Fruit fly (Drosophila melanogaster) whole organism, adult: ENCODE measurements around the gene Osi23.

ENCODE experiments used
- CG11617 ChIP-seq: fragments of 200-800 bp; sonication (Bioruptor generic); optimal IDR thresholded peaks from 2 replicates; lab custom pipeline; 2017; ENCODE audit warnings: mild to moderate bottlenecking, missing biosample characterization, missing genetic modification reagents, missing genetic modification characterization
- CG12768 ChIP-seq: fragments of 200-800 bp; sonication (Bioruptor generic); optimal IDR thresholded peaks from 2 replicates; lab custom pipeline; 2017; ENCODE audit warnings: missing biosample characterization, missing genetic modification characterization, mild to moderate bottlenecking, moderate library complexity, missing genetic modification reagents
- CG14711 ChIP-seq: fragments of 200-800 bp; sonication (Bioruptor generic); optimal IDR thresholded peaks from 2 replicates; lab custom pipeline; 2018; ENCODE audit warnings: missing biosample characterization, mild to moderate bottlenecking, missing genetic modification characterization, moderate library complexity
- CG1620 ChIP-seq: fragments of 200-800 bp; sonication (Bioruptor generic); optimal IDR thresholded peaks from 2 replicates; lab custom pipeline; 2016; ENCODE audit warnings: missing biosample characterization, missing genetic modification characterization
- CG33017 ChIP-seq: fragments of 200-800 bp; sonication (Bioruptor generic); optimal IDR thresholded peaks from 2 replicates; lab custom pipeline; 2018; ENCODE audit warnings: missing biosample characterization, mild to moderate bottlenecking, missing genetic modification characterization, moderate library complexity
- CG5204 ChIP-seq: fragments of 200-800 bp; sonication (Bioruptor generic); optimal IDR thresholded peaks from 2 replicates; lab custom pipeline; 2016; ENCODE audit warnings: missing biosample characterization, missing genetic modification characterization
- CG7045 ChIP-seq: fragments of 200-800 bp; sonication (Bioruptor generic); optimal IDR thresholded peaks from 2 replicates; lab custom pipeline; 2017; ENCODE audit warnings: missing biosample characterization, mild to moderate bottlenecking, missing genetic modification characterization
- CG7101 ChIP-seq: fragments of 200-800 bp; sonication (Bioruptor generic); optimal IDR thresholded peaks from 2 replicates; lab custom pipeline; 2018; ENCODE audit warnings: missing biosample characterization, mild to moderate bottlenecking, missing genetic modification characterization, moderate library complexity
- Clk ChIP-seq: fragments of 200-800 bp; sonication (Bioruptor generic); optimal IDR thresholded peaks from 2 replicates; lab custom pipeline; 2017; ENCODE audit warnings: missing biosample characterization, missing genetic modification characterization
- Crg-1 ChIP-seq: fragments of 200-800 bp; sonication (Bioruptor generic); optimal IDR thresholded peaks from 2 replicates; lab custom pipeline; 2016; ENCODE audit warnings: missing biosample characterization, missing genetic modification characterization
- Hr96 ChIP-seq: fragments of 200-800 bp; sonication (Bioruptor generic); optimal IDR thresholded peaks from 2 replicates; lab custom pipeline; 2016; ENCODE audit warnings: missing biosample characterization, missing genetic modification characterization
- Mnt ChIP-seq: fragments of 200-800 bp; sonication (Bioruptor generic); optimal IDR thresholded peaks from 2 replicates; lab custom pipeline; 2016; ENCODE audit warnings: missing biosample characterization, mild to moderate bottlenecking, missing genetic modification characterization
- bab1 ChIP-seq: fragments of 200-800 bp; sonication (Bioruptor generic); optimal IDR thresholded peaks from 3 replicates; lab custom pipeline; 2019; ENCODE audit warnings: missing biosample characterization, mild to moderate bottlenecking, missing genetic modification characterization, moderate library complexity
- cic ChIP-seq: fragments of 200-800 bp; sonication (Bioruptor generic); optimal IDR thresholded peaks from 2 replicates; lab custom pipeline; 2017; ENCODE audit warnings: missing biosample characterization, mild to moderate bottlenecking, missing genetic modification characterization, moderate library complexity
- cnc ChIP-seq, 2 experiments: fragments of >200 bp; optimal IDR thresholded peaks; 2 replicates each; lab custom pipeline; 2017
- kay ChIP-seq: fragments of 200-800 bp; sonication (Bioruptor generic); peaks from one replicate; lab custom pipeline; 2016; ENCODE audit warnings: missing biosample characterization, missing genetic modification characterization, borderline replicate concordance
- ovo ChIP-seq: fragments of 200-800 bp; sonication (Bioruptor generic); optimal IDR thresholded peaks from 2 replicates; lab custom pipeline; 2016; ENCODE audit warnings: missing biosample characterization, missing genetic modification characterization
- pad ChIP-seq: fragments of 200-800 bp; sonication (Bioruptor generic); optimal IDR thresholded peaks from 3 replicates; lab custom pipeline; 2017; ENCODE audit warnings: missing biosample characterization, missing genetic modification characterization, mild to moderate bottlenecking, moderate library complexity, missing genetic modification reagents
- tj ChIP-seq: fragments of 200-800 bp; sonication (Bioruptor generic); optimal IDR thresholded peaks from 3 replicates; lab custom pipeline; 2017; ENCODE audit warnings: missing biosample characterization, mild to moderate bottlenecking, missing genetic modification characterization, moderate library complexity
- toe ChIP-seq: fragments of 200-800 bp; sonication (Bioruptor generic); optimal IDR thresholded peaks from 2 replicates; lab custom pipeline; 2016; ENCODE audit warnings: missing biosample characterization, missing genetic modification characterization

Gene Osi23

DNA sequence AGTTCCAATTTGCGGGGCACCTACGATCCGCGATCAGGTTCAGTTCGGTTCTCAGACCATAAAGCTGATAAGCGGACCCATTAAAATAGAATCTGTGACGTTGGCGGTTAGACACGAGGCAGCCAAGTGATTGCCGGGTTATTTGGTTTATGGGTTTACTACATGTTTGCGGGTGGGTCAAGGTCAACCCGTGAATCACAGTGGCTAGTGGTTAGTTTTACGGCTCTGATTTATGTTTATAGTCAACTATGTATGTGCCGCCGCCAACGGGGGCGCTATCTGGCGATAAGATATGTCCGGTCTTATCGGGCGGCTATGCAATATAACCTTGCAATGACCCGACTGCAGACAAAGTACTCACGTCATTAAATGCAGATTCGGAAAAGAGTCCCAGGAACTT, 4.6 kb upstream of the Osi23 start:
- TF ChIP-seq kay (GFP tag; lab: Kevin White, UChicago) (peak; percentile 40), Crg-1 (GFP tag; lab: Kevin White, UChicago) (no peak)

DNA sequence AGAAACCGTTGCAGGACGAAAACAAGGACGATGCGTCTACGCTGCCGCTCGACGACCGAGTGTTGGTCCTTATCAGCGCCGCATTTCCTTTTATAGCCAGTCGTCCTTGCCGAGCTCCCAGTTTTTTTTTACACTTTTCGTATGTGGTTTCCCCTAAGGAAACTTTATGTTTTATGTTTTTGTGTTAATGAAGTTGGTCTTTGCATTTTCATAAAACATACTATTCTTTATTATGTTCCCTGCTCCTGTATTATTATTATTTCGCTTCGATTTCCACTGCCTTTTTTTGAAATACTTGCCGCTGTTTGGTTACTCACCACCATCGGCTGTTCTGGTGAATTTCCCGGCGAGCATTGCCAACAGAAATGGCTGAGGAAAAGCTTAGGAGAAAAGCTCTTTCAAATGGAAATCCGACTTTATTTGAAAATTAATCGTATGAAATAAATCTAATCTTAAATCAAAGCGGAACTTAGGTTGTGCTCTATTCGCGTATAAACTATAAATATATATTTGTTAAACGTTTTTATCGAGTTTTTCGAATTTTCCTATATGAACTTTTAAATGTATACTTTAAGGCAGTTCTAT, 1.2 kb downstream of the Osi23 start, which contains the start of gene CG15537:
CG15537 (minus strand) TSS at position 51 of the 585 bp plus-strand sequence.
- peak; percentile 86 for TF ChIP-seq kay (GFP tag; lab: Kevin White, UChicago)
- TF ChIP-seq pad (GFP tag; lab: Kevin White, UChicago): no peak

DNA sequence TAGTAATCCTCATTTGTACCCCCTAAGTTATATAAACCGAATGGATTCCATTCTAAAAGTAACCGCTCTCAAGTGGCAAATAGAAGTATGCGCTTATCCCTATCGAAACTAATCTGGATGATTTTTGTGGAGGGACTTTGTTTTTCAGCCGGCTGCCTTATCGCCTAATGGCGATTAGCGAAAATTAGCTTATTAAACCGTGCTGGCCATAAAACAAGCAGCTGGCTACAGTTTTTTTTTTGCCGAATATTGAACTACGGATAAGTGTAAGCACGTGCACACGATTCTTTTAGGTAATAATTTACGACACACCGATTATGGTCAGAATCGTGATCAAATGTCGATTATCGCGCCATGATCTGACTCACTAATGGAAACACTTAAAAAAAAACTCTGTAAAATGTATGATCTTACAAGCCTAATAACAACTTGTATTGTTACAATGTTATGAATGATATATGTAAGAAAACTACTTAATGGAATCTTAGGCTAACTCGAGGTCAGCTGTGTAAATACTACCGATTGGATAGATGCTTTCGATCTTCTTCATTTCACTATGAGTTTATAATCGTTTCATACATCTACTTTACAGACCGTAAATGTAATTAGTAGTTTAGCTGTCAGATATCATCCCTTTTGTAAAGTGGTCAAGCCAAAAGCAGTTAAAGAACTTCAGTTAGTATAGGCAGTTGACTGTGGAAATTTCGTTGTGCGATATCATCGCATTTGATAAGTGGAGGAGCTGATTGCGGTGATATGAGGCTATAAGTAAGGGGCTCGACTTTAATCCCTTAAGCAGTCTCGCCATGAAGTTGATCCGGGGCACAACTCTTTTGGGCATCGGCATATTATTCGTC, 13.4 kb downstream of the Osi23 start, which contains the start of gene CG15534:
CG15534 (plus strand) TSS at position 807 of the 857 bp plus-strand sequence.
- TF ChIP-seq Clk (GFP tag; lab: Kevin White, UChicago) (no peak), Crg-1 (GFP tag; lab: Kevin White, UChicago) (no peak), CG7045 (GFP tag; lab: Kevin White, UChicago) (no peak), tj (GFP tag; lab: Kevin White, UChicago) (no peak), cnc (optimal IDR thresholded peaks at IDR 0.05; lab: Kevin White, UChicago) (no peak), Mnt (GFP tag; lab: Kevin White, UChicago) (no peak), CG11617 (GFP tag; lab: Kevin White, UChicago) (no peak), CG7101 (tag; lab: Kevin White, UChicago) (no peak), Hr96 (GFP tag; lab: Kevin White, UChicago) (no peak)

DNA sequence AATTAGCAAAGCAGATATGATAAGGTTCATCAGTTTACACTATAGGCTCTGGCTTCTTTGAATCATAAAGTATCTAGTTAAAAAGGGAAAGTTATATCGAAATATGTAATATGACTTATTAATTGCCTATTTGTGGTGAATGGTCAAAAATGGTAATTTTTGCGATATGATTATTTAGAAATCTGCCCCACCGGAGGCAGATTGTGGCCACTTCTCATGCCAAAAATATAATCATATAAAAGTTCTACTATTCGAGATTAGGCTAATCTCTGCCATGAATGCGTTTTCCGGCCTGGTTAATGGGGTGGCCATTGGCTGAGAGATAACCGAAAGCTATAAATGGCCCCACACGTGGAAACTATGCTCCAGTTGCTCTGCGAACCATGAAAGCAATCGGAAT, 16.4 kb downstream of the Osi23 start, which contains the start of gene CG15533:
CG15533 (plus strand) TSS at position 362 of the 400 bp plus-strand sequence.
- no peak for TF ChIP-seq toe (GFP tag; lab: Kevin White, UChicago)
- no peak for TF ChIP-seq CG7045 (GFP tag; lab: Kevin White, UChicago)
- no peak for TF ChIP-seq ovo (GFP tag; lab: Kevin White, UChicago)
- no peak for TF ChIP-seq CG11617 (GFP tag; lab: Kevin White, UChicago)
- no peak for TF ChIP-seq kay (GFP tag; lab: Kevin White, UChicago)
- no peak for TF ChIP-seq bab1 (GFP tag; lab: Kevin White, UChicago)
- no peak for TF ChIP-seq CG1620
- no peak for TF ChIP-seq Clk (GFP tag; lab: Kevin White, UChicago)
- no peak for TF ChIP-seq CG5204
- no peak for TF ChIP-seq Hr96 (GFP tag; lab: Kevin White, UChicago)
- TF ChIP-seq CG7101 (tag; lab: Kevin White, UChicago): no peak
- no peak for TF ChIP-seq Mnt (GFP tag; lab: Kevin White, UChicago)
- TF ChIP-seq CG14711 (tag; lab: Kevin White, UChicago): no peak
- no peak for TF ChIP-seq cic (GFP tag; lab: Kevin White, UChicago)
- no peak for TF ChIP-seq CG33017
- no peak for TF ChIP-seq Crg-1 (GFP tag; lab: Kevin White, UChicago)

DNA sequence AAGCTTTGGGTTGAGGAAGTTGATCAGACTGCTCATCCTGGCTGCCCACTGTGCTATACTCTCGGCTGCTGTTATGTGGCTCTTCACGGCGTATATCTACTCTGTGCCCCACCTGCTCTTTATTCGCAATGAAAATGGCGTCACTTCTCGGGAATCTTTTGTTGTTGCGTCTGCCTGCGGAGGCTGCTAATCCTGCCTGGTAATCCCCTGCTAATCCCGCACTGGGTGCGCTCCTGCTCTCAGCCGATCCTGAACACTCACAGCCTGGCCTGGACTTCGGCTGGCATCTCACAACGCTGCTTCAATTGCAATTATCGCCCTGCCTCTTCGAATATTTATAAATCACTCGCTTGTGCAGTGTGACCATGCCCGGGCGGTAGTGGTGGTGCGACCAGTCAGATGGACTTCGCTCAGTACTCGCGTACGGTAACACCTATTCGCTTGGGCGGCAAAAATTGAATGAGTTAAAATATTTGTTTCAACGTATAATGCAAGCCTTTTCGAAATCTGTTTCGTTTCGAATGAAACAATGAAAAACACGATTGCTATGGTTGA, 17.0 kb downstream of the Osi23 start, which contains the start of gene CG2218:
CG2218 (minus strand) TSS at position 472 of the 555 bp plus-strand sequence.
- peak; percentile 67 for TF ChIP-seq bab1 (GFP tag; lab: Kevin White, UChicago)
- peak; percentile 36 for TF ChIP-seq CG11617 (GFP tag; lab: Kevin White, UChicago)
- no peak for TF ChIP-seq CG7101 (tag; lab: Kevin White, UChicago)
- TF ChIP-seq CG33017: peak; percentile 13
- TF ChIP-seq Hr96 (GFP tag; lab: Kevin White, UChicago): peak; percentile 47
- TF ChIP-seq CG5204: peak; percentile 55
- TF ChIP-seq kay (GFP tag; lab: Kevin White, UChicago): no peak
- TF ChIP-seq ovo (GFP tag; lab: Kevin White, UChicago): no peak
- no peak for TF ChIP-seq Crg-1 (GFP tag; lab: Kevin White, UChicago)
- peak; percentile 23 for TF ChIP-seq CG7045 (GFP tag; lab: Kevin White, UChicago)
- peak; percentile 39 for TF ChIP-seq Mnt (GFP tag; lab: Kevin White, UChicago)
- peak; percentile 83 for TF ChIP-seq CG12768 (GFP tag; lab: Kevin White, UChicago)
- no peak for TF ChIP-seq Clk (GFP tag; lab: Kevin White, UChicago)
- TF ChIP-seq cnc (optimal IDR thresholded peaks at IDR 0.05; lab: Kevin White, UChicago): no peak
- peak; percentile 46 for TF ChIP-seq cic (GFP tag; lab: Kevin White, UChicago)
- no peak for TF ChIP-seq CG14711 (tag; lab: Kevin White, UChicago)
- TF ChIP-seq pad (GFP tag; lab: Kevin White, UChicago): no peak
- TF ChIP-seq CG1620: peak; percentile 1
- TF ChIP-seq toe (GFP tag; lab: Kevin White, UChicago): peak; percentile 80
- peak; percentile 15 for TF ChIP-seq tj (GFP tag; lab: Kevin White, UChicago)

DNA sequence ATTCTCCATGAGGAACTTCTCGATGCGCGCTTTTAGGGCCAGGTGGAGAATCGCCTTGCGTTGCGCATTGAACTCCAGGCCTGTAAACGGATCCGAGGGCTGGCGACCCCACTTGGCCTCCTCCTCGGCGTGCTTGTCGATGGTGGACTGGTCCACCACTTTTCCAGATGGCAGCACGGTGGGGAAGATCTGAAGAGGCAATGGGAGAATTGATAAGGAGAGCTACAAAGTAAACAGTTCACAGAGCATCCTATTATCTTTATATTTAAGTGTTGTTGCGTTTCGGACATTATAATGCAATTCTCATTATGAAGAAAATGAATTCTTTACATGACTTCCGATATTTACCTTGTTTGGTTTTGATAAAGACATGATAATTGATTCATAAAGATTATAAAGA, 18.2 kb downstream of the Osi23 start:
- TF ChIP-seq bab1 (GFP tag; lab: Kevin White, UChicago): no peak
- TF ChIP-seq CG1620: no peak
- TF ChIP-seq Hr96 (GFP tag; lab: Kevin White, UChicago): no peak
- TF ChIP-seq CG5204: no peak
